Worm (Caenorhabditis elegans): ENCODE measurements around the gene F38A5.8.

F38A5.8 gene

DNA sequence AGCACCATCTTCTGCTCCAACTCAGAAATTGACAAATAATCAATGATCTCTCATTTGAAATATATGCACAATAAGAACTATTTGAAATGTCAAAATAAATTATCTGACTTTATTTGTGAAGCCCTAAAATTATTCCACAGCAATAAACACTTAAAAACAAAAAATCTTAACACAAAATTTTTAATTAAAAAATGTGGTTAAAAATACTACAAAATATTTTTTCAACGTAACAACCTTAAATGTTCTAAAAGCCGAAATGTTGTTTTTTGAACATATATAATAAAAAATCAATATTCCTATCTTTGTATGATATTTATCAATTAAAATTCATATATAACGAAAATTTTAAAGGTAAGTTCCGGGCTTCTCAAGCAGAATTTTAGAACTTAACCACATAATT, at the start of gene F38A5.8:
Gene F38A5.8 (plus strand): TSS at position 301 of the 400 bp plus-strand sequence.
- TF ChIP-seq lin-39 (tag; optimal IDR thresholded peaks at IDR 0.05) (no peak), mab-5 (tag; optimal IDR thresholded peaks at IDR 0.05) (no peak), nhr-25 (tag; optimal IDR thresholded peaks at IDR 0.05) (no peak), mdl-1 (tag; optimal IDR thresholded peaks at IDR 0.05) (no peak)

DNA sequence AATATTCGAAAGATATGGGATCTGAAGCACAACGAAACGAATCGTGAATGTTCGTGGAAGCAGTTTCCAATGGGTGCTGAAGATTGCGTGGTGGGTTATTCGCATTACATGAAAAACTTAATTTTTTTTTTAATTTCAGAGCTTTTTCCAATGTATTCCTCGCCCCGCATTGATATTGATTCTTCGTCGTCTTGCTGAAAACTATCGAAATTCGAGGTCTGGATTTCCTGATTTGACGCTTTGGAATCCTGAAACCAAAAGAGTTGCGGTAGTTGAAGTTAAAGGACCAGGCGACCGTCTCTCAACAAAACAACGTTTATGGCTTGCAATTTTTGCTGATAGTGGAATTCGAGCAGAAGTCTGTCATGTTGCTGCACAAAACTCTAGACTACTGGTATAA, 47.5 kb upstream of the F38A5.8 start:
- TF ChIP-seq lin-39 (tag; optimal IDR thresholded peaks at IDR 0.05) (no peak), Y55F3AM.14 (GFP tag; optimal IDR thresholded peaks at IDR 0.05) (no peak), aly-2 (tag; optimal IDR thresholded peaks at IDR 0.05) (no peak)

DNA sequence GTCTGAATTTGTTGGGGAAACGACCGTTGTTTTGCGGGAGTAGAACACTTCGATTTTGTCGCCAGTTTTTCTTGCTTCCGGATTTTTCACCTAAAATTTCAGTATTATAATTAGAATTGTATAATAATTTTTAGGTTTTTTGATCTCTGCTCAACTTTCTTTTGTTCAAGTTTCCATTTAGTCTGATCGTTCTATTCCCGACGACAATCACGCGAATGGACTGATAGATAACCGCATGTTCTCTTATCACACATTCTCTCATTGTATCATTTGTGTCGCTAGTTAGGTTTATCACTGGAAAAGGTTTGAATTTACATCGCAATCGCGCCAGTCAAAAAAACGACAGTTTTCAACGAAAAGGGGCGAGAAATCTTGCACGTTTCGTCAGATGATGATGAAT, 44.7 kb upstream of the F38A5.8 start:
- TF ChIP-seq Y55F3AM.14 (GFP tag; optimal IDR thresholded peaks at IDR 0.05) (no peak), ztf-1 (GFP tag; conservative IDR thresholded peaks at IDR 0.05) (no peak), lin-39 (tag; optimal IDR thresholded peaks at IDR 0.05) (no peak), lsy-2 (tag; optimal IDR thresholded peaks at IDR 0.05) (peak in 1 of 2 experiments; percentile 17), crh-2 (tag; optimal IDR thresholded peaks at IDR 0.05) (peak; percentile 47), unc-62 (GFP tag; optimal IDR thresholded peaks at IDR 0.05) (no peak), nhr-21 (tag; optimal IDR thresholded peaks at IDR 0.05) (peak; percentile 15), fos-1 (tag; optimal IDR thresholded peaks at IDR 0.05) (peak; percentile 97), mbf-1 (tag; optimal IDR thresholded peaks at IDR 0.05) (no peak), nhr-129 (tag; optimal IDR thresholded peaks at IDR 0.05) (peak; percentile 7), nhr-77 (tag; optimal IDR thresholded peaks at IDR 0.05) (no peak), mdl-1 (tag; optimal IDR thresholded peaks at IDR 0.05) (no peak), snpc-4 (tag; optimal IDR thresholded peaks at IDR 0.05) (no peak), nhr-11 (tag; optimal IDR thresholded peaks at IDR 0.05) (no peak), egl-27 (tag; optimal IDR thresholded peaks at IDR 0.05) (no peak), sma-3 (GFP tag; optimal IDR thresholded peaks at IDR 0.05) (peak; percentile 26), gmeb-1 (tag; optimal IDR thresholded peaks at IDR 0.05) (peak; percentile 23), ceh-82 (tag; optimal IDR thresholded peaks at IDR 0.05) (no peak), elt-1 (tag; optimal IDR thresholded peaks at IDR 0.05) (no peak), F13H6.1 (tag; optimal IDR thresholded peaks at IDR 0.05) (no peak), unc-39 (tag; optimal IDR thresholded peaks at IDR 0.05) (no peak), sma-9 (GFP tag; optimal IDR thresholded peaks at IDR 0.05) (peak; percentile 83), sma-9 (tag; optimal IDR thresholded peaks at IDR 0.05) (no peak)

DNA sequence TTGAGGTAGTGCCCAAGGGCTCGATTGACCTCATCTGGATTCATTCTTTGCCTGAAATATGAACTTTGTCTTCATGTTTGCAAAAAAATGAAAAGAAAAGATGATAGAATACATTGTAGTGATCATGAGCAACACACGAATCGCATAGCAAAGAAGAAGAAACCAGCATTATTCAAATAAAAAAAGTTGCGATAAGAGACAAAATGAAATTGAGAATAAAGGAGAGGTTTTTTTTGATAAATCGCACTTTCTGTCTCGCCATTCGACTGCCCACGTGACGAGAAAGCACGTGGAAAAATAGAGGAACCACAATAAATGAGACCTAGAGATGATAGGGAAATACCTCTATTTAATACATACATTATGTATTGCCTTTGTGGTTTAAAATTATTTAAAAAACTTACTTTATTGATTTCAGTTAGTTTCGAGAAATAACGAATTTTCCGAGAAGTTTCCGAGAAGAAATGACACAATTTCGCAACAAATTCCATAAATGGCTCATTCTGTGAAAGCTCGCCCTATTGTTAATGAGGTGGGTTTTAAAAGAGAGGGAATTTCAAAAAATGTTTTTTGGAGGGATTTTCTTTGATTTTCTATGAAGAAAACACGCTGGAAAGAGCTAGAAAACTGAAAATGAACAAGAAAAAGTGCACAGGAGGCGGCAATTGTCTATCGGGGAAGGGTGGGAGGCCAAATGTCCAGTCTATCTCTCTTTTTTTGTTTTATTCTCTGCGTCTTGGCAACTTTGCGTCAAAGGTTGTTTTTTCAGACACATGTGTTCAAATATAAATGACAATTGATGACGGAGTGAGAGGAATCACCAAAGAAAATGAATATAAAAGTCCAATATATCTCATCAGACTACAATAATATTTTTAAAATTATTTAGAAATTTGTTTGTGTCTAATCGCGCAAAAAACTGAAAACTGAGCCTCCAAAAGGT, 43.9 kb upstream of the F38A5.8 start, which contains the start of gene paqr-1:
Gene paqr-1 (minus strand): TSS at position 51 of the 943 bp plus-strand sequence.
- TF ChIP-seq mdl-1 (tag; optimal IDR thresholded peaks at IDR 0.05) = peak in 1 of 2 experiments; percentile 40
- TF ChIP-seq C34F6.9 (tag; optimal IDR thresholded peaks at IDR 0.05) = peak; percentile 53
- TF ChIP-seq crh-2 (tag; optimal IDR thresholded peaks at IDR 0.05) = peak; percentile 14
- TF ChIP-seq ceh-82 (tag; optimal IDR thresholded peaks at IDR 0.05) = no peak
- TF ChIP-seq blmp-1 (tag; optimal IDR thresholded peaks at IDR 0.05; ENCODE audit: insufficient read depth) = peak; percentile 64
- peak; percentile 84 for TF ChIP-seq unc-55 (GFP tag; optimal IDR thresholded peaks at IDR 0.05)
- TF ChIP-seq sem-4 (tag; optimal IDR thresholded peaks at IDR 0.05) = no peak
- no peak for TF ChIP-seq nhr-11 (tag; optimal IDR thresholded peaks at IDR 0.05)
- TF ChIP-seq sma-9 (GFP tag; optimal IDR thresholded peaks at IDR 0.05) = peak; percentile 88
- no peak for TF ChIP-seq sma-9 (tag; optimal IDR thresholded peaks at IDR 0.05)
- peak; percentile 31 for TF ChIP-seq nhr-129 (tag; optimal IDR thresholded peaks at IDR 0.05)
- TF ChIP-seq gmeb-1 (tag; optimal IDR thresholded peaks at IDR 0.05) = peak; percentile 36
- TF ChIP-seq fos-1 (tag; optimal IDR thresholded peaks at IDR 0.05) = peak; percentile 14
- peak in 1 of 2 experiments; percentile 51 for TF ChIP-seq lsy-2 (tag; optimal IDR thresholded peaks at IDR 0.05)

DNA sequence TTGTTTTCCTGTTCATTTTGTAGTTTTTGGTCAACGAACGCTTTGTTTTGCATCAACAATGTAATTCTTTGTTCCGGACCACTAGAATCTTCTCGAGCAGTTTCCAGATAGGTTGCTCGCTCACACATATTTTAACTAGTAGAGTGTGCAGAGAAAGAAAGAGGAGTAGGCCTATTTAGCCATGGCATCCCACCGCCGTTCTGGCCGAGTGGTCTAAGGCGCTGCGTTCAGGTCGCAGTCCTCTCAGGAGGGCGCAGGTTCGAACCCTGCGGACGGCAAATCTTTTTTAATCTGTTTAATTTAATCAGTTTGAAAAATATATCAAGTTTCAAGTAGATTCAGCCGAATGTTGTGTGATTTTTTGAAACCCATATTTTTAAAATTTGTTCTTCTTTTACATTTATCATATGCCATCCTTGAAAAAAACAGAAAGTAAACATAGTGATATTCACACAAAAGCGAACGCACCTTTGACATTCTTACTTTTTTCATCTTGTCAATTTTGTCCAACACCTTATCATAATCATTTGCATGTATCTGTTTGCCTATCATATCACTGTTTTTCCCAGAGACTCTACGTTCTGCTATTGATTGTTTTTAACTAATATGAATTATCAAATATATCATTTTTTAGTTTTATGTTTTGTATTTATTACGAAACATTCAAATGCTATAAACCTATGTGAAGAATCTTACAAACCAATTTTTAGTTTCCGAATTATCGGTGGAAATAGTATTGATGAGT, 42.8 kb upstream of the F38A5.8 start, which contains the start of gene try-3:
Gene try-3 (plus strand): TSS at position 532 of the 745 bp plus-strand sequence.
- TF ChIP-seq nhr-237 (tag; optimal IDR thresholded peaks at IDR 0.05) (no peak), lin-13 (GFP tag; optimal IDR thresholded peaks at IDR 0.05) (peak; percentile 72), elt-3 (tag; optimal IDR thresholded peaks at IDR 0.05) (no peak), R02D3.7 (tag; optimal IDR thresholded peaks at IDR 0.05) (no peak), dmd-4 (tag; optimal IDR thresholded peaks at IDR 0.05) (no peak), nhr-10 (tag; optimal IDR thresholded peaks at IDR 0.05) (no peak), Y55F3AM.14 (GFP tag; optimal IDR thresholded peaks at IDR 0.05) (peak; percentile 24), zag-1 (tag; optimal IDR thresholded peaks at IDR 0.05) (peak; percentile 26), nhr-12 (tag; optimal IDR thresholded peaks at IDR 0.05) (no peak), nhr-6 (tag; optimal IDR thresholded peaks at IDR 0.05) (no peak), nhr-25 (tag; optimal IDR thresholded peaks at IDR 0.05) (peak; percentile 19), unc-39 (tag; optimal IDR thresholded peaks at IDR 0.05) (no peak), mbf-1 (tag; optimal IDR thresholded peaks at IDR 0.05) (no peak), ztf-1 (GFP tag; conservative IDR thresholded peaks at IDR 0.05) (no peak), nhr-77 (tag; optimal IDR thresholded peaks at IDR 0.05) (no peak), lin-11 (tag; optimal IDR thresholded peaks at IDR 0.05) (peak; percentile 56), gmeb-1 (tag; optimal IDR thresholded peaks at IDR 0.05) (peak; percentile 56), crh-2 (tag; optimal IDR thresholded peaks at IDR 0.05) (peak; percentile 78), nhr-11 (tag; optimal IDR thresholded peaks at IDR 0.05) (no peak), egl-27 (tag; optimal IDR thresholded peaks at IDR 0.05) (peak; percentile 21), lsy-2 (tag; optimal IDR thresholded peaks at IDR 0.05) (peak; percentile 44 to 70), sma-3 (GFP tag; optimal IDR thresholded peaks at IDR 0.05) (peak; percentile 64)
